Fruit fly (Drosophila melanogaster): ENCODE results near the gene Sytbeta.

dm6 chr3L:15031773-15032172, 33.0 kb downstream of the Sytbeta start:
- TF ChIP-seq h (optimal IDR thresholded peaks at IDR 0.05): no peak
- TF ChIP-seq ttk (optimal IDR thresholded peaks at IDR 0.05): no peak
- TF ChIP-seq Sin3A (optimal IDR thresholded peaks at IDR 0.05): no peak
- TF ChIP-seq Myc (optimal IDR thresholded peaks at IDR 0.05): no peak
- TF ChIP-seq psq (optimal IDR thresholded peaks at IDR 0.05): no peak

Data from Kc167 (cell line).